Worm (Caenorhabditis elegans) whole organism, L2 larva: ENCODE results near the gene mcm-3.

Experiments used
- F13H6.1 ChIP-seq: sonication (generic microtip); optimal IDR thresholded peaks from 2 replicates; lab custom pipeline; 2016; ENCODE audit warnings: missing genetic modification characterization, missing compliant biosample characterization
- Y55F3AM.14 ChIP-seq: fragments of 200-800 bp; sonication (Bioruptor generic); optimal IDR thresholded peaks from 2 replicates; lab custom pipeline; 2018; ENCODE audit warnings: mild to moderate bottlenecking, missing genetic modification characterization, missing compliant biosample characterization
- ZK546.5 ChIP-seq: sonication (generic microtip); optimal IDR thresholded peaks from 2 replicates; lab custom pipeline; 2017; ENCODE audit warnings: missing biosample characterization, missing genetic modification characterization
- alr-1 ChIP-seq: fragments of 150-350 bp; optimal IDR thresholded peaks from 2 replicates; lab custom pipeline; 2014; ENCODE audit warnings: missing biosample characterization, missing genetic modification characterization
- aly-2 ChIP-seq: fragments of 150-350 bp; optimal IDR thresholded peaks from 2 replicates; lab custom pipeline; 2014; ENCODE audit warnings: missing biosample characterization, missing genetic modification characterization
- blmp-1 ChIP-seq: sonication (generic microtip); optimal IDR thresholded peaks from 2 replicates; lab custom pipeline; 2017; ENCODE audit warnings: missing genetic modification characterization, mild to moderate bottlenecking, missing compliant biosample characterization, antibody characterized with exemption, moderate library complexity; ENCODE audit not compliant: insufficient read depth
- ceh-16 ChIP-seq: fragments of 150-350 bp; optimal IDR thresholded peaks from 2 replicates; lab custom pipeline; 2014; ENCODE audit warnings: missing biosample characterization, missing genetic modification characterization
- egl-27 ChIP-seq: sonication (generic microtip); optimal IDR thresholded peaks from 3 replicates; lab custom pipeline; 2017; ENCODE audit warnings: missing biosample characterization, missing genetic modification reagents, missing genetic modification characterization
- elt-3 ChIP-seq: sonication (generic microtip); optimal IDR thresholded peaks from 2 replicates; lab custom pipeline; 2017; ENCODE audit warnings: missing biosample characterization, missing genetic modification characterization
- fos-1 ChIP-seq: fragments of 150-350 bp; optimal IDR thresholded peaks from 2 replicates; lab custom pipeline; 2014; ENCODE audit warnings: missing biosample characterization, missing genetic modification characterization
- gmeb-1 ChIP-seq: fragments of 150-350 bp; optimal IDR thresholded peaks from 2 replicates; lab custom pipeline; 2014; ENCODE audit warnings: missing biosample characterization, missing genetic modification characterization
- lin-39 ChIP-seq: fragments of 150-350 bp; optimal IDR thresholded peaks from 2 replicates; lab custom pipeline; 2014; ENCODE audit warnings: missing biosample characterization, missing genetic modification reagents, missing genetic modification characterization
- mab-5 ChIP-seq: fragments of 150-350 bp; optimal IDR thresholded peaks from 2 replicates; lab custom pipeline; 2014; ENCODE audit warnings: missing biosample characterization, missing genetic modification characterization
- mbf-1 ChIP-seq: sonication (generic microtip); optimal IDR thresholded peaks from 2 replicates; lab custom pipeline; 2017; ENCODE audit warnings: missing biosample characterization, missing genetic modification characterization
- mdl-1 ChIP-seq, 2 experiments: fragments of 150-350 bp in 1 of 2; sonication (generic microtip) in 1 of 2; optimal IDR thresholded peaks; 2 replicates each; lab custom pipeline; 2017; ENCODE audit warnings: missing biosample characterization in 2 of 2, missing genetic modification characterization in 2 of 2
- nhr-10 ChIP-seq: sonication (generic microtip); optimal IDR thresholded peaks from 2 replicates; lab custom pipeline; 2017; ENCODE audit warnings: missing biosample characterization, missing genetic modification characterization
- nhr-11 ChIP-seq: fragments of 150-350 bp; optimal IDR thresholded peaks from 2 replicates; lab custom pipeline; 2014; ENCODE audit warnings: missing biosample characterization, missing genetic modification characterization
- nhr-129 ChIP-seq: fragments of 150-350 bp; optimal IDR thresholded peaks from 2 replicates; lab custom pipeline; 2014; ENCODE audit warnings: missing biosample characterization, missing genetic modification characterization
- nhr-21 ChIP-seq: fragments of 150-350 bp; optimal IDR thresholded peaks from 2 replicates; lab custom pipeline; 2014; ENCODE audit warnings: missing biosample characterization, missing genetic modification characterization
- nhr-23 ChIP-seq: fragments of 150-350 bp; optimal IDR thresholded peaks from 2 replicates; lab custom pipeline; 2014; ENCODE audit warnings: missing biosample characterization, missing genetic modification reagents, missing genetic modification characterization
- nhr-25 ChIP-seq: fragments of 150-350 bp; sonication (generic microtip); optimal IDR thresholded peaks from 3 replicates; lab custom pipeline; 2014; ENCODE audit warnings: missing biosample characterization, missing genetic modification characterization
- nhr-77 ChIP-seq: fragments of 150-350 bp; optimal IDR thresholded peaks from 2 replicates; lab custom pipeline; 2014; ENCODE audit warnings: missing biosample characterization, missing genetic modification characterization
- peb-1 ChIP-seq: fragments of 150-350 bp; optimal IDR thresholded peaks from 2 replicates; lab custom pipeline; 2014; ENCODE audit warnings: missing biosample characterization, missing genetic modification characterization
- sma-3 ChIP-seq: sonication (generic microtip); optimal IDR thresholded peaks from 2 replicates; lab custom pipeline; 2016; ENCODE audit warnings: missing genetic modification reagents, missing genetic modification characterization, missing compliant biosample characterization
- sma-9 ChIP-seq, 2 experiments: fragments of 150-350 bp in 1 of 2; sonication (generic microtip) in 1 of 2; optimal IDR thresholded peaks; 2 replicates each; lab custom pipeline; 2014 to 2016; ENCODE audit warnings: missing genetic modification characterization in 2 of 2, mild to moderate bottlenecking in 1 of 2, missing biosample characterization in 1 of 2, missing compliant biosample characterization in 1 of 2, missing genetic modification reagents in 1 of 2, moderate library complexity in 1 of 2
- snpc-4 ChIP-seq: fragments of 150-350 bp; optimal IDR thresholded peaks from 2 replicates; lab custom pipeline; 2014; ENCODE audit warnings: missing biosample characterization, missing genetic modification characterization
- unc-62 ChIP-seq: fragments of 150-350 bp; optimal IDR thresholded peaks from 2 replicates; lab custom pipeline; 2014; ENCODE audit warnings: missing biosample characterization, missing genetic modification reagents, missing genetic modification characterization
- zag-1 ChIP-seq: fragments of 150-350 bp; optimal IDR thresholded peaks from 2 replicates; lab custom pipeline; 2014; ENCODE audit warnings: missing biosample characterization, missing genetic modification characterization
- ztf-1 ChIP-seq: fragments of 200-800 bp; sonication (Bioruptor generic); conservative IDR thresholded peaks from 2 replicates; pipeline ENCODE4 v1.3.6; 2022; ENCODE audit warnings: missing genetic modification characterization, missing compliant biosample characterization
- ztf-11 ChIP-seq: sonication (generic microtip); optimal IDR thresholded peaks from 2 replicates; lab custom pipeline; 2017; ENCODE audit warnings: missing biosample characterization, missing genetic modification characterization
- ztf-4 ChIP-seq: fragments of 150-350 bp; optimal IDR thresholded peaks from 2 replicates; lab custom pipeline; 2014; ENCODE audit warnings: missing biosample characterization, missing genetic modification characterization

The mcm-3 gene

ce11 chrV:15023544-15023943 is 35.9 kb downstream of the mcm-3 start, which contains the start of gene F14H8.4:
TSS of gene F14H8.4 (plus strand) at chrV:15023844.
- TF ChIP-seq unc-62 (no peak), alr-1 (tag; lab: Kevin White, UChicago) (no peak), ztf-1 (GFP tag; lab: Robert Waterston, UW) (no peak)

- no peak for TF ChIP-seq mab-5 (tag; lab: Kevin White, UChicago)
- TF ChIP-seq peb-1: no peak
- TF ChIP-seq nhr-77: no peak
- TF ChIP-seq ztf-11 (tag; lab: Kevin White, UChicago): no peak
- TF ChIP-seq nhr-23 (tag; lab: Kevin White, UChicago): no peak
- no peak for TF ChIP-seq blmp-1
- TF ChIP-seq unc-62: no peak
- no peak for TF ChIP-seq mdl-1 (tag; optimal IDR thresholded peaks at IDR 0.05; lab: Kevin White, UChicago)
- TF ChIP-seq ztf-4: no peak
- TF ChIP-seq fos-1: no peak
- no peak for TF ChIP-seq sma-3 (GFP tag; lab: Kevin White, UChicago)
- TF ChIP-seq F13H6.1 (tag; lab: Kevin White, UChicago): no peak
- no peak for TF ChIP-seq nhr-129
- TF ChIP-seq ztf-1 (GFP tag; lab: Robert Waterston, UW): no peak
- TF ChIP-seq zag-1 (tag; lab: Kevin White, UChicago): no peak
- TF ChIP-seq lin-39 (tag; lab: Kevin White, UChicago): no peak
- no peak for TF ChIP-seq gmeb-1 (tag; lab: Kevin White, UChicago)
- TF ChIP-seq, all 48 proteins: peak for 0
These were observed 38.7 kb downstream of the mcm-3 start, which contains the start of gene F14H8.5 for ce11 chrV:15020732-15021131. TSS of gene F14H8.5 (plus strand) at chrV:15021032.

ce11 chrV:15020229-15020628 is 39.2 kb downstream of the mcm-3 start, which contains the start of gene F14H8.2:
TSS of gene F14H8.2 (minus strand) at chrV:15020329.
- no peak for TF ChIP-seq aly-2 (tag; lab: Kevin White, UChicago)
- no peak for TF ChIP-seq snpc-4 (tag; lab: Kevin White, UChicago)
- TF ChIP-seq sma-3 (GFP tag; lab: Kevin White, UChicago): no peak
- TF ChIP-seq lin-39 (tag; lab: Kevin White, UChicago): no peak
- no peak for TF ChIP-seq elt-3 (tag; lab: Kevin White, UChicago)
- TF ChIP-seq nhr-21 (tag; lab: Kevin White, UChicago): no peak
- TF ChIP-seq Y55F3AM.14: no peak
- TF ChIP-seq nhr-25 (tag; lab: Kevin White, UChicago): no peak
- TF ChIP-seq peb-1: no peak
- no peak for TF ChIP-seq sma-9 (GFP tag; optimal IDR thresholded peaks at IDR 0.05; lab: Kevin White, UChicago)
- no peak for TF ChIP-seq sma-9 (tag; optimal IDR thresholded peaks at IDR 0.05; lab: Kevin White, UChicago)
- TF ChIP-seq nhr-11: no peak
- no peak for TF ChIP-seq nhr-23 (tag; lab: Kevin White, UChicago)
- TF ChIP-seq nhr-10 (tag; lab: Kevin White, UChicago): no peak
- no peak for TF ChIP-seq ZK546.5 (tag; lab: Kevin White, UChicago)
- TF ChIP-seq nhr-77: no peak
- no peak for TF ChIP-seq mdl-1 (tag; optimal IDR thresholded peaks at IDR 0.05; lab: Kevin White, UChicago)

ce11 chrV:15016795-15017429 is 42.5 kb downstream of the mcm-3 start:
- peak; percentile 4 for TF ChIP-seq F13H6.1 (tag; lab: Kevin White, UChicago)
- TF ChIP-seq mbf-1 (tag; lab: Kevin White, UChicago): no peak
- TF ChIP-seq mab-5 (tag; lab: Kevin White, UChicago): no peak
- TF ChIP-seq nhr-129: peak; percentile 31
- no peak for TF ChIP-seq egl-27 (tag; lab: Kevin White, UChicago)

ce11 chrV:15015799-15016198 is 43.6 kb downstream of the mcm-3 start:
- TF ChIP-seq sma-9 (GFP tag; optimal IDR thresholded peaks at IDR 0.05; lab: Kevin White, UChicago) (peak; percentile 33), sma-9 (tag; optimal IDR thresholded peaks at IDR 0.05; lab: Kevin White, UChicago) (no peak), egl-27 (tag; lab: Kevin White, UChicago) (no peak), ceh-16 (no peak)

ce11 chrV:15014164-15014563 is 45.2 kb downstream of the mcm-3 start, which contains the start of gene obr-2:
TSS of gene obr-2 (minus strand) at chrV:15014264.
- TF ChIP-seq snpc-4 (tag; lab: Kevin White, UChicago) (no peak), fos-1 (no peak)
